Worm (Caenorhabditis elegans): Measurements from ENCODE around the gene F08B12.11.

DNA sequence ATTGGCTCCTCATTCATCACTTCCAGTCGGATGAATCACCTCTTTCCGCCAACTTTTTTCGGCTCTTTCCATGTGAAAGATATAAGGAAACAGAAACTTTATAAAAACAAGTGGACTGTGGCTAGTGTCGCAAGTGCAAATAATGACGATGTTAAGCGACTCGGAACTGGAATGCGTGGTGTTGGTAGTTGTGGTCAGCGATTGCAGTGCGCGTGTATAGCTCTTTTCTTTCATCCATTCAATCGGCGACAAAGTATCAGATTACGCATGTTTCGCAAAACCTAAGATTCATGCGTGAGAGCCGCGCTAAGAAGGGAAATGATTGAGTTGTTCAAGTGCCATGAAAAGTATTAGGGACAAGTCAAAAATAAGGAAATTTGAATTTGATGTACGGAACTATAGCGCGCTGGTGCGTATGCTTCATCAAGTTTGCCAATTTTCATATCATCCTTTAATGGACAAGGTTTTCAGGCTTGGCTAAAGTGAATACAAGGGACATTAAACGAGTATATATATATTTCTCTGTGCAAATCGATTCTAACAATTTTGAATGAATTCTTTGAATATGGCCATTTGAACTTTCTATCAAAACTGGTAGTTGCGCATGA, 3.0 kb downstream of the F08B12.11 start:
- no peak for TF ChIP-seq flt-1 (GFP tag; IDR thresholded peaks at IDR 0.05)
- TF ChIP-seq cog-1 (tag; optimal IDR thresholded peaks at IDR 0.05): no peak
- TF ChIP-seq tab-1 (GFP tag; IDR thresholded peaks at IDR 0.05): no peak
- no peak for TF ChIP-seq T22C8.4 (GFP tag; IDR thresholded peaks at IDR 0.05)
- TF ChIP-seq ztf-29 (GFP tag; IDR thresholded peaks at IDR 0.05): no peak
- TF ChIP-seq med-1 (GFP tag; optimal IDR thresholded peaks at IDR 0.05; ENCODE audit: insufficient read depth): no peak
- no peak for TF ChIP-seq klf-2 (GFP tag; conservative IDR thresholded peaks at IDR 0.05)
- no peak for TF ChIP-seq ztf-23 (GFP tag; IDR thresholded peaks at IDR 0.05)
- TF ChIP-seq ref-1 (GFP tag; conservative IDR thresholded peaks at IDR 0.05): no peak
